Worm (Caenorhabditis elegans) whole organism, L2 larva: ENCODE measurements around the gene arrd-14.
A peak's percentile ranks its signal among the peaks of the same experiment; 100 is the strongest.

Source experiments
- C34F6.9 ChIP-seq: fragments of 150-350 bp; optimal IDR thresholded peaks from 2 replicates; lab custom pipeline; 2014; ENCODE audit warnings: missing biosample characterization, missing genetic modification characterization
- F13H6.1 ChIP-seq: sonication (generic microtip); optimal IDR thresholded peaks from 2 replicates; lab custom pipeline; 2016; ENCODE audit warnings: missing genetic modification characterization, missing compliant biosample characterization
- R02D3.7 ChIP-seq: fragments of 150-350 bp; optimal IDR thresholded peaks from 2 replicates; lab custom pipeline; 2014; ENCODE audit warnings: missing biosample characterization, missing genetic modification characterization
- ZK546.5 ChIP-seq: sonication (generic microtip); optimal IDR thresholded peaks from 2 replicates; lab custom pipeline; 2017; ENCODE audit warnings: missing biosample characterization, missing genetic modification characterization
- alr-1 ChIP-seq: fragments of 150-350 bp; optimal IDR thresholded peaks from 2 replicates; lab custom pipeline; 2014; ENCODE audit warnings: missing biosample characterization, missing genetic modification characterization
- ama-1 ChIP-seq: fragments of 150-350 bp; optimal IDR thresholded peaks from 2 replicates; lab custom pipeline; 2018; ENCODE audit warnings: inconsistent platforms
- blmp-1 ChIP-seq: sonication (generic microtip); optimal IDR thresholded peaks from 2 replicates; lab custom pipeline; 2017; ENCODE audit warnings: missing genetic modification characterization, mild to moderate bottlenecking, missing compliant biosample characterization, antibody characterized with exemption, moderate library complexity; ENCODE audit not compliant: insufficient read depth
- crh-2 ChIP-seq: sonication (generic microtip); optimal IDR thresholded peaks from 2 replicates; lab custom pipeline; 2017; ENCODE audit warnings: missing biosample characterization, missing genetic modification characterization
- egl-27 ChIP-seq: sonication (generic microtip); optimal IDR thresholded peaks from 3 replicates; lab custom pipeline; 2017; ENCODE audit warnings: missing biosample characterization, missing genetic modification reagents, missing genetic modification characterization
- elt-1 ChIP-seq: fragments of 150-350 bp; optimal IDR thresholded peaks from 2 replicates; lab custom pipeline; 2014; ENCODE audit warnings: missing biosample characterization, missing genetic modification characterization
- fos-1 ChIP-seq: fragments of 150-350 bp; optimal IDR thresholded peaks from 2 replicates; lab custom pipeline; 2014; ENCODE audit warnings: missing biosample characterization, missing genetic modification characterization
- gmeb-1 ChIP-seq: fragments of 150-350 bp; optimal IDR thresholded peaks from 2 replicates; lab custom pipeline; 2014; ENCODE audit warnings: missing biosample characterization, missing genetic modification characterization
- lin-13 ChIP-seq: fragments of 150-350 bp; optimal IDR thresholded peaks from 2 replicates; lab custom pipeline; 2014; ENCODE audit warnings: missing biosample characterization, missing genetic modification reagents, missing genetic modification characterization
- lsy-2 ChIP-seq, 2 experiments: fragments of 150-350 bp in 1 of 2; sonication (generic microtip) in 1 of 2; optimal IDR thresholded peaks; 2 replicates each; lab custom pipeline; 2014 to 2017; ENCODE audit warnings: missing biosample characterization in 2 of 2, missing genetic modification characterization in 2 of 2
- mbf-1 ChIP-seq: sonication (generic microtip); optimal IDR thresholded peaks from 2 replicates; lab custom pipeline; 2017; ENCODE audit warnings: missing biosample characterization, missing genetic modification characterization
- mdl-1 ChIP-seq, 2 experiments: fragments of 150-350 bp in 1 of 2; sonication (generic microtip) in 1 of 2; optimal IDR thresholded peaks; 2 replicates each; lab custom pipeline; 2017; ENCODE audit warnings: missing biosample characterization in 2 of 2, missing genetic modification characterization in 2 of 2
- nhr-10 ChIP-seq: sonication (generic microtip); optimal IDR thresholded peaks from 2 replicates; lab custom pipeline; 2017; ENCODE audit warnings: missing biosample characterization, missing genetic modification characterization
- nhr-12 ChIP-seq: fragments of 150-350 bp; optimal IDR thresholded peaks from 2 replicates; lab custom pipeline; 2014; ENCODE audit warnings: missing biosample characterization, missing genetic modification characterization
- nhr-129 ChIP-seq: fragments of 150-350 bp; optimal IDR thresholded peaks from 2 replicates; lab custom pipeline; 2014; ENCODE audit warnings: missing biosample characterization, missing genetic modification characterization
- nhr-21 ChIP-seq: fragments of 150-350 bp; optimal IDR thresholded peaks from 2 replicates; lab custom pipeline; 2014; ENCODE audit warnings: missing biosample characterization, missing genetic modification characterization
- nhr-23 ChIP-seq: fragments of 150-350 bp; optimal IDR thresholded peaks from 2 replicates; lab custom pipeline; 2014; ENCODE audit warnings: missing biosample characterization, missing genetic modification reagents, missing genetic modification characterization
- nhr-237 ChIP-seq: fragments of 150-350 bp; optimal IDR thresholded peaks from 2 replicates; lab custom pipeline; 2014; ENCODE audit warnings: missing biosample characterization, missing genetic modification characterization
- nhr-25 ChIP-seq: fragments of 150-350 bp; sonication (generic microtip); optimal IDR thresholded peaks from 3 replicates; lab custom pipeline; 2014; ENCODE audit warnings: missing biosample characterization, missing genetic modification characterization
- nhr-6 ChIP-seq: fragments of 150-350 bp; optimal IDR thresholded peaks from 2 replicates; lab custom pipeline; 2014; ENCODE audit warnings: missing biosample characterization, missing genetic modification characterization
- sem-4 ChIP-seq: fragments of 150-350 bp; optimal IDR thresholded peaks from 2 replicates; lab custom pipeline; 2014; ENCODE audit warnings: missing biosample characterization, missing genetic modification reagents, missing genetic modification characterization
- sma-3 ChIP-seq: sonication (generic microtip); optimal IDR thresholded peaks from 2 replicates; lab custom pipeline; 2016; ENCODE audit warnings: missing genetic modification reagents, missing genetic modification characterization, missing compliant biosample characterization
- sma-9 ChIP-seq, 2 experiments: fragments of 150-350 bp in 1 of 2; sonication (generic microtip) in 1 of 2; optimal IDR thresholded peaks; 2 replicates each; lab custom pipeline; 2014 to 2016; ENCODE audit warnings: missing genetic modification characterization in 2 of 2, mild to moderate bottlenecking in 1 of 2, missing biosample characterization in 1 of 2, missing compliant biosample characterization in 1 of 2, missing genetic modification reagents in 1 of 2, moderate library complexity in 1 of 2
- snpc-4 ChIP-seq: fragments of 150-350 bp; optimal IDR thresholded peaks from 2 replicates; lab custom pipeline; 2014; ENCODE audit warnings: missing biosample characterization, missing genetic modification characterization
- unc-55 ChIP-seq: fragments of 150-350 bp; sonication (generic microtip); optimal IDR thresholded peaks from 3 replicates; lab custom pipeline; 2014; ENCODE audit warnings: missing biosample characterization, missing genetic modification reagents, missing genetic modification characterization
- unc-62 ChIP-seq: fragments of 150-350 bp; optimal IDR thresholded peaks from 2 replicates; lab custom pipeline; 2014; ENCODE audit warnings: missing biosample characterization, missing genetic modification reagents, missing genetic modification characterization
- zag-1 ChIP-seq: fragments of 150-350 bp; optimal IDR thresholded peaks from 2 replicates; lab custom pipeline; 2014; ENCODE audit warnings: missing biosample characterization, missing genetic modification characterization
- ztf-1 ChIP-seq: fragments of 200-800 bp; sonication (Bioruptor generic); conservative IDR thresholded peaks from 2 replicates; pipeline ENCODE4 v1.3.6; 2022; ENCODE audit warnings: missing genetic modification characterization, missing compliant biosample characterization
- ztf-11 ChIP-seq: sonication (generic microtip); optimal IDR thresholded peaks from 2 replicates; lab custom pipeline; 2017; ENCODE audit warnings: missing biosample characterization, missing genetic modification characterization
- ztf-4 ChIP-seq: fragments of 150-350 bp; optimal IDR thresholded peaks from 2 replicates; lab custom pipeline; 2014; ENCODE audit warnings: missing biosample characterization, missing genetic modification characterization

Gene arrd-14

ce11 chrII:13788813-13789212 is 36.7 kb downstream of the arrd-14 start:
- peak; percentile 42 for TF ChIP-seq F13H6.1 (tag; lab: Kevin White, UChicago)
- no peak for TF ChIP-seq C34F6.9
- no peak for TF ChIP-seq ztf-1
- no peak for TF ChIP-seq sem-4
- no peak for TF ChIP-seq ZK546.5 (tag; lab: Kevin White, UChicago)
- TF ChIP-seq lsy-2 (tag; optimal IDR thresholded peaks at IDR 0.05; lab: Kevin White, UChicago), result no peak
- no peak for TF ChIP-seq sma-9 (GFP tag; optimal IDR thresholded peaks at IDR 0.05; lab: Kevin White, UChicago)
- no peak for TF ChIP-seq sma-9 (tag; optimal IDR thresholded peaks at IDR 0.05; lab: Kevin White, UChicago)
- TF ChIP-seq nhr-21 (tag; lab: Kevin White, UChicago), result no peak
- TF ChIP-seq mdl-1 (tag; optimal IDR thresholded peaks at IDR 0.05; lab: Kevin White, UChicago), result no peak
- TF ChIP-seq snpc-4 (tag; lab: Kevin White, UChicago), result peak; percentile 32

- TF ChIP-seq mbf-1 (tag; lab: Kevin White, UChicago) (no peak), unc-62 (no peak), R02D3.7 (tag; lab: Kevin White, UChicago) (no peak), nhr-25 (tag; lab: Kevin White, UChicago) (no peak), sem-4 (no peak), sma-9 (GFP tag; optimal IDR thresholded peaks at IDR 0.05; lab: Kevin White, UChicago) (no peak), sma-9 (tag; optimal IDR thresholded peaks at IDR 0.05; lab: Kevin White, UChicago) (no peak), ama-1 (lab: Kevin White, UChicago) (no peak), sma-3 (GFP tag; lab: Kevin White, UChicago) (no peak), crh-2 (no peak), blmp-1 (tag; lab: Kevin White, UChicago) (no peak), ztf-1 (no peak), snpc-4 (tag; lab: Kevin White, UChicago) (no peak), egl-27 (tag; lab: Kevin White, UChicago) (no peak), nhr-12 (tag; lab: Kevin White, UChicago) (no peak), nhr-23 (tag; lab: Kevin White, UChicago) (no peak), nhr-129 (tag; lab: Kevin White, UChicago) (no peak), gmeb-1 (no peak), zag-1 (tag; lab: Kevin White, UChicago) (no peak)
Measured at ce11 chrII:13789714-13790113, 37.6 kb downstream of the arrd-14 start.

ce11 chrII:13791570-13792279 is 39.6 kb downstream of the arrd-14 start, which contains the start of gene ZK131.11:
Gene ZK131.11 (plus strand): TSS chrII:13792229.
- TF ChIP-seq nhr-6 (tag; lab: Kevin White, UChicago) (no peak), sma-3 (GFP tag; lab: Kevin White, UChicago) (no peak), ztf-4 (no peak), lsy-2 (tag; optimal IDR thresholded peaks at IDR 0.05; lab: Kevin White, UChicago) (no peak), nhr-12 (tag; lab: Kevin White, UChicago) (no peak), mdl-1 (tag; optimal IDR thresholded peaks at IDR 0.05; lab: Kevin White, UChicago) (no peak), F13H6.1 (tag; lab: Kevin White, UChicago) (no peak), zag-1 (tag; lab: Kevin White, UChicago) (no peak), R02D3.7 (tag; lab: Kevin White, UChicago) (no peak), fos-1 (tag; lab: Kevin White, UChicago) (no peak), nhr-10 (tag; lab: Kevin White, UChicago) (no peak), alr-1 (tag; lab: Kevin White, UChicago) (no peak), unc-62 (no peak), sem-4 (no peak), unc-55 (GFP tag; lab: Kevin White, UChicago) (no peak), nhr-237 (tag; lab: Kevin White, UChicago) (no peak), lin-13 (GFP tag; lab: Kevin White, UChicago) (no peak), ama-1 (lab: Kevin White, UChicago) (no peak), elt-1 (tag; lab: Kevin White, UChicago) (no peak), ztf-11 (no peak)

ce11 chrII:13795160-13795559 is 43.0 kb downstream of the arrd-14 start:
- TF ChIP-seq lsy-2 (tag; optimal IDR thresholded peaks at IDR 0.05; lab: Kevin White, UChicago) (no peak), ama-1 (lab: Kevin White, UChicago) (no peak)
